Fruit fly (Drosophila melanogaster): ENCODE results near the gene Edem2.

DNA sequence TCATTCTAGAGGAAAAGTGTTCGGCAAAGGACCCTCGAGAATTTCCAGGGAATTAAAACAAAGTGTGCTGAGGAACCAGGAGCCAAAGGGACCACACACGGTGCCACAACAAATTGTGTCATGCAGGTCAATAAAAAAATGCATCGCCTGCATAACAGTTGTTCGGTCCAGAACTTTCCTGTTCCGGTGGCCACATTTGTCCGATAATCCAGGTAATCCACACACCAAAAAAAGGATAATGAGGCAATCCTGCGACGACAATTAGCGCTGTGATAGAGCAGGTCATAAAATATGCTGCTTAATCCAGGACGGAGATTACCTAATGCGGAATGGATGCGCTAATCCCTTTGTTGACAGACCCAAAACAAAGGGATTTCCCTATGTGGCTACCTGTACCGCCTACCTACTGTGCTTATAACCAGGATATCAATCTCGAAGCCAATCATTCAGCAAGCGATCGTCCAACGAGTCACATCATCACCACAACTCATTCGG is 37.4 kb downstream of the Edem2 start, which contains the start of gene CG16815:
- TF ChIP-seq psq (optimal IDR thresholded peaks at IDR 0.05): no peak
- no peak for TF ChIP-seq EcR (GFP tag; optimal IDR thresholded peaks at IDR 0.05)
- no peak for TF ChIP-seq pan (optimal IDR thresholded peaks at IDR 0.05)
- TF ChIP-seq usp (GFP tag; optimal IDR thresholded peaks at IDR 0.05): no peak
- no peak for TF ChIP-seq CG8478 (optimal IDR thresholded peaks at IDR 0.05)
